Comparison of ENCODE assay signal across 2 fruit fly cellular contexts in the genomic region with DNA sequence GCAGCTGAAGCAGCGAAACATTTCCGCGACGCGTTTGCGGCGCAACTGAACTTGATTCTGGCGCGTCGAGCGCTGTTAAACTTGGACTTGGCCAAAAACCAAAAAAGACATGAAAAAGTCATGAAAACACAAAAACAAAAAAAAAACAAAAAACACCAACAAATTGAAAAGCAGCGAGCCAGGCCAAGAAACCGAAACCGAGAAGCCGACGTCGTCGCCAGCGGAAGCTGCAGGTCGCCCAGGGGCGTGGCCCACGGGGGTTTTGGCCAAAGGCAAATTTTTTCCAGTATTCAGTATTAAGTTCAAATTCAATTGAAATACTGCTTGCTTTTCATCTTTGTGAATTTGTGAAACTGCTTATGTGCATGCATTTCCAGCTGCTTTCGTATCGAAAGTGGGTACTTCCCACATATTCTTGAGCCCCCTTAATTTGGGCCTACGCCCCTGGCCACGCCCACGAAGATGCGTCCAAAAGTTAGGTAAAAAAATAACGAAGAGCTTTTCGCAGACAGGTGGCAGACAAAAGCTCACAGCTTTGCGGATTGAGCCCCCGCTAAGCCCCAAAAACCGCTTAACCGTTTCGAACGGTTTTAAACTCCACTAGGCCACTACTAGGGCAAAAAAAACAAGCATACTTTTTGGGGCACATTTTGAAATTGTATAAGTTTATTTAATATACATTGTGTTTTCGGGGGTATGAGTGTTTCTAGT.
TF ChIP-seq lines count a peak whose summit lies in the region.

CG3009 (minus strand) TSS at position 51 of the 711 bp plus-strand sequence.

TF ChIP-seq in whole organism, embryonic, 481 proteins besides CTCF, POLR2A, EP300 and RAD21 (continued from another document and continues in another):
- TF ChIP-seq CG11093 (GFP tag; IDR thresholded peaks at IDR 0.05; lab: Robert Waterston, UW) (peak; percentile 95), CG32767 (GFP tag; IDR thresholded peaks at IDR 0.05; lab: Robert Waterston, UW) (peak; percentile 96), jigr1 (GFP tag; IDR thresholded peaks at IDR 0.05; lab: Robert Waterston, UW) (peak; percentile 95), so (GFP tag; IDR thresholded peaks at IDR 0.05; lab: Robert Waterston, UW) (peak; percentile 98), CG10654 (GFP tag; optimal IDR thresholded peaks at IDR 0.05; lab: Kevin White, UChicago) (peak; percentile 96), CG13775 (GFP tag; optimal IDR thresholded peaks at IDR 0.05; lab: Kevin White, UChicago) (peak; percentile 96), Lim3 (GFP tag; IDR thresholded peaks at IDR 0.05; lab: Robert Waterston, UW) (peak; percentile 89), cato (GFP tag; optimal IDR thresholded peaks at IDR 0.05; lab: Kevin White, UChicago; ENCODE audit: borderline replicate concordance) (peak; percentile 93), Tbp (GFP tag; optimal IDR thresholded peaks at IDR 0.05; lab: Kevin White, UChicago) (no peak), onecut (GFP tag; IDR thresholded peaks at IDR 0.05; lab: Robert Waterston, UW) (peak; percentile 93), pan (optimal IDR thresholded peaks at IDR 0.05; lab: Kevin White, UChicago) (no peak), pan (GFP tag; optimal IDR thresholded peaks at IDR 0.05 in 1 of 2, IDR thresholded peaks at IDR 0.05 in 1 of 2) (peak in 1 of 2 experiments; percentile 98), CG13894 (tag; optimal IDR thresholded peaks at IDR 0.05; lab: Kevin White, UChicago) (peak; percentile 96), ac (GFP tag; optimal IDR thresholded peaks at IDR 0.05; lab: Kevin White, UChicago) (peak; percentile 75), mirr (GFP tag; optimal IDR thresholded peaks at IDR 0.05; lab: Kevin White, UChicago) (peak; percentile 97), dimm (GFP tag; IDR thresholded peaks at IDR 0.05; lab: Robert Waterston, UW) (peak; percentile 89), sr (GFP tag; IDR thresholded peaks at IDR 0.05; lab: Robert Waterston, UW) (peak; percentile 99), esg (GFP tag; conservative IDR thresholded peaks at IDR 0.05; lab: Robert Waterston, UW) (peak; percentile 97), CG3281 (GFP tag; optimal IDR thresholded peaks at IDR 0.05; lab: Kevin White, UChicago) (peak; percentile 98), vnd (GFP tag; IDR thresholded peaks at IDR 0.05; lab: Robert Waterston, UW; ENCODE audit: partially characterized antibody) (no peak), Usf (GFP tag; optimal IDR thresholded peaks at IDR 0.05; lab: Kevin White, UChicago) (peak; percentile 93), p53 (GFP tag; optimal IDR thresholded peaks at IDR 0.05; lab: Kevin White, UChicago) (peak; percentile 94), Asciz (GFP tag; optimal IDR thresholded peaks at IDR 0.05; lab: Kevin White, UChicago) (peak; percentile 94), dati (GFP tag; IDR thresholded peaks at IDR 0.05; lab: Robert Waterston, UW) (peak; percentile 87), bcd (GFP tag; optimal IDR thresholded peaks at IDR 0.05; lab: Kevin White, UChicago) (peak; percentile 98), Ptx1 (GFP tag; IDR thresholded peaks at IDR 0.05; lab: Robert Waterston, UW) (peak; percentile 98), CG7745 (tag; optimal IDR thresholded peaks at IDR 0.05; lab: Kevin White, UChicago) (peak; percentile 27), CG10366 (GFP tag; IDR thresholded peaks at IDR 0.05; lab: Robert Waterston, UW) (peak; percentile 97), Elba2 (GFP tag; optimal IDR thresholded peaks at IDR 0.05; lab: Kevin White, UChicago) (peak; percentile 30), Gug (GFP tag; IDR thresholded peaks at IDR 0.05; lab: Robert Waterston, UW) (peak; percentile 98), Hr39 (optimal IDR thresholded peaks at IDR 0.05; lab: Kevin White, UChicago) (no peak), HmgZ (tag; optimal IDR thresholded peaks at IDR 0.05; lab: Kevin White, UChicago) (peak; percentile 99), disco-r (GFP tag; optimal IDR thresholded peaks at IDR 0.05; lab: Kevin White, UChicago) (peak; percentile 97), kni (GFP tag; optimal IDR thresholded peaks at IDR 0.05; lab: Kevin White, UChicago) (peak; percentile 87), BEAF-32 (GFP tag; optimal IDR thresholded peaks at IDR 0.05; lab: Kevin White, UChicago) (peak; percentile 27), ken (GFP tag; IDR thresholded peaks at IDR 0.05; lab: Robert Waterston, UW) (peak; percentile 96), CG8388 (GFP tag; optimal IDR thresholded peaks at IDR 0.05; lab: Kevin White, UChicago) (peak; percentile 94), CG8478 (optimal IDR thresholded peaks at IDR 0.05; lab: Kevin White, UChicago) (no peak), dmrt11E (tag; optimal IDR thresholded peaks at IDR 0.05; lab: Kevin White, UChicago) (peak; percentile 64), CG9876 (GFP tag; optimal IDR thresholded peaks at IDR 0.05; lab: Kevin White, UChicago) (peak; percentile 96), CG7963 (GFP tag; IDR thresholded peaks at IDR 0.05; lab: Robert Waterston, UW; ENCODE audit: partially characterized antibody) (no peak), gcm2 (GFP tag; optimal IDR thresholded peaks at IDR 0.05; lab: Kevin White, UChicago) (peak; percentile 95), Scr (GFP tag; IDR thresholded peaks at IDR 0.05; lab: Robert Waterston, UW; ENCODE audit: partially characterized antibody) (no peak), Camta (GFP tag; optimal IDR thresholded peaks at IDR 0.05; lab: Kevin White, UChicago) (peak; percentile 97), fru (optimal IDR thresholded peaks at IDR 0.05; lab: Kevin White, UChicago) (no peak), CG12769 (tag; optimal IDR thresholded peaks at IDR 0.05; lab: Kevin White, UChicago) (peak; percentile 98), CG11560 (tag; IDR thresholded peaks at IDR 0.05; lab: Robert Waterston, UW) (peak; percentile 90), Opbp (GFP tag; IDR thresholded peaks at IDR 0.05; lab: Robert Waterston, UW; ENCODE audit: partially characterized antibody) (0 out of 3 replicates have a peak, but pooled peaks have one; percentile 12), D19B (GFP tag; optimal IDR thresholded peaks at IDR 0.05; lab: Kevin White, UChicago) (peak; percentile 93), CG7839 (tag; optimal IDR thresholded peaks at IDR 0.05; lab: Kevin White, UChicago) (peak; percentile 98), chinmo (GFP tag; IDR thresholded peaks at IDR 0.05; lab: Robert Waterston, UW; ENCODE audit: partially characterized antibody) (peak; percentile 81; the same call in 1 of the 4 replicates), CG13424 (tag; optimal IDR thresholded peaks at IDR 0.05; lab: Kevin White, UChicago) (peak; percentile 98), CG9609 (GFP tag; optimal IDR thresholded peaks at IDR 0.05; lab: Kevin White, UChicago) (peak; percentile 98), Ravus (GFP tag; IDR thresholded peaks at IDR 0.05; lab: Robert Waterston, UW) (peak; percentile 93), otp (GFP tag; IDR thresholded peaks at IDR 0.05; lab: Robert Waterston, UW) (peak; percentile 95), corto (GFP tag; optimal IDR thresholded peaks at IDR 0.05; lab: Kevin White, UChicago) (peak; percentile 88), CG12391 (tag; optimal IDR thresholded peaks at IDR 0.05; lab: Kevin White, UChicago) (peak; percentile 96), pzg (GFP tag; optimal IDR thresholded peaks at IDR 0.05; lab: Kevin White, UChicago) (peak; percentile 45), odd (GFP tag; optimal IDR thresholded peaks at IDR 0.05; lab: Kevin White, UChicago) (peak; percentile 97), CG13624 (GFP tag; optimal IDR thresholded peaks at IDR 0.05; lab: Kevin White, UChicago) (peak; percentile 98)

TF ChIP-seq in whole organism, prepupa, 60 proteins besides CTCF, POLR2A, EP300 and RAD21 (continued from another document):
- TF ChIP-seq Ets21C (GFP tag; optimal IDR thresholded peaks at IDR 0.05; lab: Kevin White, UChicago) (peak; percentile 98), Sox102F (GFP tag; optimal IDR thresholded peaks at IDR 0.05; lab: Kevin White, UChicago) (peak; percentile 98), topi (GFP tag; optimal IDR thresholded peaks at IDR 0.05; lab: Kevin White, UChicago) (peak; percentile 99), dsx (GFP tag; optimal IDR thresholded peaks at IDR 0.05; lab: Kevin White, UChicago; ENCODE audit: poor library complexity, severe bottlenecking) (peak; percentile 93), fkh (GFP tag; optimal IDR thresholded peaks at IDR 0.05; lab: Kevin White, UChicago) (peak; percentile 80), CG3032 (tag; optimal IDR thresholded peaks at IDR 0.05; lab: Kevin White, UChicago) (peak; percentile 94), Eip75B (GFP tag; optimal IDR thresholded peaks at IDR 0.05; lab: Kevin White, UChicago) (peak; percentile 98), CG1621 (tag; optimal IDR thresholded peaks at IDR 0.05; lab: Kevin White, UChicago) (peak; percentile 96), CG4318 (GFP tag; optimal IDR thresholded peaks at IDR 0.05; lab: Kevin White, UChicago) (peak; percentile 96), dac (GFP tag; optimal IDR thresholded peaks at IDR 0.05; lab: Kevin White, UChicago) (peak; percentile 97), CG9139 (GFP tag; optimal IDR thresholded peaks at IDR 0.05; lab: Kevin White, UChicago) (peak; percentile 93), fd85E (GFP tag; optimal IDR thresholded peaks at IDR 0.05; lab: Kevin White, UChicago) (peak; percentile 95)
